Fruit fly (Drosophila melanogaster) whole organism, embryonic: ENCODE data around the gene Rab6.

Source experiments
- Abd-B ChIP-seq: fragments of 200-800 bp; sonication (Bioruptor generic); optimal IDR thresholded peaks from 2 replicates; lab custom pipeline; 2018; ENCODE audit warnings: missing biosample characterization, mild to moderate bottlenecking, missing genetic modification characterization, moderate library complexity
- Atf3 ChIP-seq: fragments of 200-800 bp; sonication (Bioruptor generic); optimal IDR thresholded peaks from 3 replicates; lab custom pipeline; 2016; ENCODE audit warnings: missing biosample characterization, missing genetic modification characterization
- BEAF-32 ChIP-seq: fragments of 200-800 bp; sonication (Bioruptor generic); optimal IDR thresholded peaks from 3 replicates; lab custom pipeline; 2017; ENCODE audit warnings: missing biosample characterization, missing genetic modification characterization, mild to moderate bottlenecking, moderate library complexity, missing genetic modification reagents
- CG10147 ChIP-seq: fragments of 200-800 bp; sonication (Bioruptor generic); optimal IDR thresholded peaks from 2 replicates; lab custom pipeline; 2019; ENCODE audit warnings: missing biosample characterization, mild to moderate bottlenecking, missing genetic modification characterization, moderate library complexity
- CG10209 ChIP-seq: fragments of 200-800 bp; sonication (Bioruptor generic); optimal IDR thresholded peaks from 3 replicates; lab custom pipeline; 2017; ENCODE audit warnings: missing biosample characterization, mild to moderate bottlenecking, missing genetic modification characterization, missing genetic modification reagents
- CG12071 ChIP-seq: fragments of 200-800 bp; sonication (Bioruptor generic); optimal IDR thresholded peaks from 3 replicates; lab custom pipeline; 2018; ENCODE audit warnings: missing biosample characterization, mild to moderate bottlenecking, missing genetic modification characterization
- CG1233 ChIP-seq: fragments of 200-800 bp; sonication (Bioruptor generic); optimal IDR thresholded peaks from 4 replicates; lab custom pipeline; 2018; ENCODE audit warnings: missing biosample characterization, mild to moderate bottlenecking, missing genetic modification characterization
- CG13775 ChIP-seq: fragments of 200-800 bp; sonication (Bioruptor generic); optimal IDR thresholded peaks from 3 replicates; lab custom pipeline; 2017; ENCODE audit warnings: missing biosample characterization, mild to moderate bottlenecking, missing genetic modification characterization
- CG14965 ChIP-seq: fragments of 200-800 bp; sonication (Bioruptor generic); optimal IDR thresholded peaks from 2 replicates; lab custom pipeline; 2016; ENCODE audit warnings: missing biosample characterization, missing genetic modification characterization, borderline replicate concordance
- CG1529 ChIP-seq: fragments of 200-800 bp; sonication (Bioruptor generic); optimal IDR thresholded peaks from 3 replicates; lab custom pipeline; 2018; ENCODE audit warnings: missing biosample characterization, missing genetic modification characterization
- CG16779 ChIP-seq: fragments of 200-800 bp; sonication (Bioruptor generic); IDR thresholded peaks from 2 replicates; pipeline ENCODE4 v1.3.6; 2022; ENCODE audit warnings: missing biosample characterization, missing genetic modification characterization
- CG17359 ChIP-seq: fragments of 200-800 bp; sonication (Bioruptor generic); optimal IDR thresholded peaks from 3 replicates; lab custom pipeline; 2018; ENCODE audit warnings: missing biosample characterization, mild to moderate bottlenecking, missing genetic modification characterization, moderate library complexity
- CG18764 ChIP-seq: fragments of 200-800 bp; sonication (Bioruptor generic); optimal IDR thresholded peaks from 3 replicates; lab custom pipeline; 2016; ENCODE audit warnings: missing biosample characterization, missing genetic modification characterization
- CG2120 ChIP-seq: fragments of 200-800 bp; sonication (Bioruptor generic); optimal IDR thresholded peaks from 3 replicates; lab custom pipeline; 2016; ENCODE audit warnings: missing biosample characterization, missing genetic modification characterization
- CG30020 ChIP-seq: fragments of 200-800 bp; optimal IDR thresholded peaks from 2 replicates; lab custom pipeline; 2019; ENCODE audit warnings: missing biosample characterization, mild to moderate bottlenecking, missing genetic modification characterization, moderate library complexity
- CG3163 ChIP-seq: fragments of 200-800 bp; sonication (Bioruptor generic); optimal IDR thresholded peaks from 3 replicates; lab custom pipeline; 2016; ENCODE audit warnings: missing biosample characterization, missing genetic modification characterization
- CG5953 ChIP-seq: fragments of 200-800 bp; sonication (Bioruptor generic); IDR thresholded peaks from 2 replicates; pipeline ENCODE4 v1.3.6; 2022; ENCODE audit warnings: missing biosample characterization, missing genetic modification characterization
- CG6272 ChIP-seq: fragments of 200-800 bp; sonication (Bioruptor generic); IDR thresholded peaks from 2 replicates; pipeline ENCODE4 v1.3.6; 2022; ENCODE audit warnings: missing biosample characterization, missing genetic modification characterization
- CG6689 ChIP-seq: fragments of 200-800 bp; sonication (Bioruptor generic); IDR thresholded peaks from 2 replicates; pipeline ENCODE4 v1.3.6; 2022; ENCODE audit warnings: missing biosample characterization, missing genetic modification characterization
- CG8388 ChIP-seq: fragments of 200-800 bp; sonication (Bioruptor generic); optimal IDR thresholded peaks from 2 replicates; lab custom pipeline; 2019; ENCODE audit warnings: missing biosample characterization, mild to moderate bottlenecking, missing genetic modification characterization, moderate library complexity
- CG8478 ChIP-seq: fragments of >200 bp; optimal IDR thresholded peaks from 2 replicates; lab custom pipeline; 2018
- Camta ChIP-seq: fragments of 200-800 bp; sonication (Bioruptor generic); optimal IDR thresholded peaks from 2 replicates; lab custom pipeline; 2016; ENCODE audit warnings: missing biosample characterization, missing genetic modification characterization
- Dbx ChIP-seq: fragments of 200-800 bp; sonication (Bioruptor generic); IDR thresholded peaks from 3 replicates; pipeline ENCODE4 v1.3.6; 2022; ENCODE audit warnings: missing biosample characterization, missing genetic modification characterization
- Fer3 ChIP-seq: fragments of 200-800 bp; sonication (Bioruptor generic); optimal IDR thresholded peaks from 2 replicates; lab custom pipeline; 2018; ENCODE audit warnings: missing biosample characterization, mild to moderate bottlenecking, missing genetic modification characterization, moderate library complexity
- H2.0 ChIP-seq: fragments of 200-800 bp; sonication (Bioruptor generic); IDR thresholded peaks from 2 replicates; pipeline ENCODE4 v1.3.6; 2022; ENCODE audit warnings: missing biosample characterization, missing genetic modification characterization
- HHEX ChIP-seq: fragments of 200-800 bp; sonication (Bioruptor generic); optimal IDR thresholded peaks from 3 replicates; lab custom pipeline; 2017; ENCODE audit warnings: missing biosample characterization, mild to moderate bottlenecking, missing genetic modification characterization, missing genetic modification reagents
- HLH54F ChIP-seq: fragments of 200-800 bp; sonication (Bioruptor generic); optimal IDR thresholded peaks from 3 replicates; lab custom pipeline; 2016; ENCODE audit warnings: missing biosample characterization, missing genetic modification characterization
- Hr78 ChIP-seq, 2 experiments: fragments of 200-800 bp in 1 of 2; fragments of >200 bp in 1 of 2; sonication (Bioruptor generic) in 1 of 2; optimal IDR thresholded peaks; 2 replicates each; lab custom pipeline; 2017 to 2019; ENCODE audit warnings: missing biosample characterization in 2 of 2, missing genetic modification characterization in 2 of 2, mild to moderate bottlenecking in 1 of 2, moderate library complexity in 1 of 2
- Hsf ChIP-seq: fragments of 200-800 bp; sonication (Bioruptor generic); optimal IDR thresholded peaks from 3 replicates; lab custom pipeline; 2016; ENCODE audit warnings: missing biosample characterization, missing genetic modification characterization
- Lhr ChIP-seq: fragments of 200-800 bp; sonication (Bioruptor generic); optimal IDR thresholded peaks from 3 replicates; lab custom pipeline; 2017; ENCODE audit warnings: mild to moderate bottlenecking, missing biosample characterization, missing genetic modification reagents, missing genetic modification characterization
- Mad ChIP-seq: fragments of 200-800 bp; sonication (Bioruptor generic); optimal IDR thresholded peaks from 2 replicates; lab custom pipeline; 2016; ENCODE audit warnings: missing biosample characterization, missing genetic modification characterization
- Meics ChIP-seq: fragments of 200-800 bp; sonication (Bioruptor generic); optimal IDR thresholded peaks from 2 replicates; lab custom pipeline; 2017; ENCODE audit warnings: missing biosample characterization, mild to moderate bottlenecking, missing genetic modification characterization
- Myb ChIP-seq: fragments of 200-800 bp; sonication (Bioruptor generic); optimal IDR thresholded peaks from 2 replicates; lab custom pipeline; 2016; ENCODE audit warnings: missing biosample characterization, missing genetic modification characterization
- Nf-YB ChIP-seq: fragments of 200-800 bp; sonication (Bioruptor generic); optimal IDR thresholded peaks from 3 replicates; lab custom pipeline; 2019; ENCODE audit warnings: missing biosample characterization, mild to moderate bottlenecking, missing genetic modification characterization, moderate library complexity
- Optix ChIP-seq: fragments of 200-800 bp; sonication (Bioruptor generic); IDR thresholded peaks from 3 replicates; pipeline ENCODE4 v1.3.6; 2022; ENCODE audit warnings: missing biosample characterization, missing genetic modification characterization
- Poxn ChIP-seq: fragments of 200-800 bp; sonication (Bioruptor generic); IDR thresholded peaks from 2 replicates; pipeline ENCODE4 v1.3.6; 2022; ENCODE audit warnings: missing biosample characterization, missing genetic modification characterization
- Xbp1 ChIP-seq: fragments of 200-800 bp; sonication (Bioruptor generic); optimal IDR thresholded peaks from 3 replicates; lab custom pipeline; 2016; ENCODE audit warnings: missing biosample characterization, mild to moderate bottlenecking, missing genetic modification characterization
- amos ChIP-seq: fragments of 200-800 bp; sonication (Bioruptor generic); IDR thresholded peaks from 2 replicates; pipeline ENCODE4 v1.3.6; 2022; ENCODE audit warnings: missing biosample characterization, missing genetic modification characterization; ENCODE audit not compliant: partially characterized antibody
- chn ChIP-seq: fragments of 200-800 bp; sonication (Bioruptor generic); optimal IDR thresholded peaks from 2 replicates; lab custom pipeline; 2016; ENCODE audit warnings: missing biosample characterization, missing genetic modification characterization
- crc ChIP-seq: fragments of 200-800 bp; sonication (Bioruptor generic); optimal IDR thresholded peaks from 2 replicates; lab custom pipeline; 2016; ENCODE audit warnings: missing biosample characterization, missing genetic modification characterization
- fd102C ChIP-seq: fragments of 200-800 bp; sonication (Bioruptor generic); optimal IDR thresholded peaks from 2 replicates; lab custom pipeline; 2018; ENCODE audit warnings: missing biosample characterization, mild to moderate bottlenecking, missing genetic modification characterization, moderate library complexity
- gcm2 ChIP-seq: fragments of 200-800 bp; sonication (Bioruptor generic); optimal IDR thresholded peaks from 2 replicates; lab custom pipeline; 2016; ENCODE audit warnings: missing biosample characterization, missing genetic modification characterization
- ham ChIP-seq: fragments of 200-800 bp; sonication (Bioruptor generic); IDR thresholded peaks from 2 replicates; pipeline ENCODE4 v1.3.6; 2022; ENCODE audit warnings: missing biosample characterization, missing genetic modification characterization
- insv ChIP-seq, 2 experiments: fragments of 200-800 bp; sonication (Bioruptor generic); optimal IDR thresholded peaks; 3 replicates each; lab custom pipeline; 2016 to 2018; ENCODE audit warnings: missing biosample characterization in 2 of 2, missing genetic modification characterization in 2 of 2
- maf-S ChIP-seq: fragments of 200-800 bp; sonication (Bioruptor generic); optimal IDR thresholded peaks from 2 replicates; lab custom pipeline; 2016; ENCODE audit warnings: missing biosample characterization, missing genetic modification characterization
- odd ChIP-seq: fragments of 200-800 bp; sonication (Bioruptor generic); optimal IDR thresholded peaks from 2 replicates; lab custom pipeline; 2017; ENCODE audit warnings: missing biosample characterization, mild to moderate bottlenecking, missing genetic modification characterization
- peb ChIP-seq: fragments of 200-800 bp; sonication (Bioruptor generic); IDR thresholded peaks from 2 replicates; pipeline ENCODE4 v1.3.6; 2022; ENCODE audit warnings: missing biosample characterization, missing genetic modification characterization
- pfk ChIP-seq: fragments of 200-800 bp; sonication (Bioruptor generic); optimal IDR thresholded peaks from 2 replicates; lab custom pipeline; 2018; ENCODE audit warnings: missing biosample characterization, mild to moderate bottlenecking, missing genetic modification characterization, moderate library complexity
- pros ChIP-seq: fragments of 200-800 bp; sonication (Bioruptor generic); optimal IDR thresholded peaks from 3 replicates; lab custom pipeline; 2019; ENCODE audit warnings: missing biosample characterization, mild to moderate bottlenecking, missing genetic modification characterization, moderate library complexity
- schlank ChIP-seq: fragments of 200-800 bp; sonication (Bioruptor generic); optimal IDR thresholded peaks from 2 replicates; lab custom pipeline; 2018; ENCODE audit warnings: missing biosample characterization, mild to moderate bottlenecking, missing genetic modification characterization
- trem ChIP-seq: fragments of 200-800 bp; optimal IDR thresholded peaks from 3 replicates; lab custom pipeline; 2019; ENCODE audit warnings: missing biosample characterization, mild to moderate bottlenecking, missing genetic modification characterization, moderate library complexity
- z ChIP-seq: fragments of 200-800 bp; sonication (Bioruptor generic); IDR thresholded peaks from 3 replicates; pipeline ENCODE4 v1.3.6; 2022; ENCODE audit warnings: missing biosample characterization, missing genetic modification characterization

Rab6 gene

dm6 chr2L:12096396-12096813, 12.5 kb downstream of the Rab6 start, which contains the start of the genes CG6712 and Mt2 (continued):
- TF ChIP-seq amos (GFP tag; lab: Robert Waterston, UW) (no peak), CG10209 (GFP tag; lab: Kevin White, UChicago) (no peak), CG8388 (no peak), CG12071 (GFP tag; lab: Kevin White, UChicago) (no peak), Fer3 (tag; lab: Kevin White, UChicago) (no peak), chn (GFP tag; lab: Kevin White, UChicago) (no peak), crc (GFP tag; lab: Kevin White, UChicago) (no peak), HHEX (GFP tag; lab: Kevin White, UChicago) (no peak), trem (tag; lab: Kevin White, UChicago) (peak; percentile 0), z (GFP tag; lab: Robert Waterston, UW) (no peak), CG2120 (GFP tag; lab: Kevin White, UChicago) (peak; percentile 28), CG6272 (GFP tag; lab: Robert Waterston, UW) (no peak), Dbx (no peak), Atf3 (GFP tag; lab: Kevin White, UChicago) (no peak), pfk (GFP tag; lab: Kevin White, UChicago) (no peak), CG14965 (GFP tag; lab: Kevin White, UChicago) (no peak), CG6689 (GFP tag; lab: Robert Waterston, UW) (no peak), maf-S (GFP tag; lab: Kevin White, UChicago) (no peak), ham (GFP tag; lab: Robert Waterston, UW) (no peak), schlank (no peak), CG1529 (GFP tag; lab: Kevin White, UChicago) (no peak), CG5953 (GFP tag; lab: Robert Waterston, UW) (no peak), pros (GFP tag; lab: Kevin White, UChicago) (no peak), H2.0 (GFP tag; lab: Robert Waterston, UW) (no peak), CG16779 (GFP tag; lab: Robert Waterston, UW) (no peak), Camta (GFP tag; lab: Kevin White, UChicago) (no peak), Meics (GFP tag; lab: Kevin White, UChicago) (no peak), Lhr (GFP tag; lab: Kevin White, UChicago) (no peak), Optix (GFP tag; lab: Robert Waterston, UW) (no peak), CG30020 (no peak), Nf-YB (GFP tag; lab: Kevin White, UChicago) (no peak), CG18764 (GFP tag; lab: Kevin White, UChicago) (no peak), Myb (GFP tag; lab: Kevin White, UChicago) (peak; percentile 4), gcm2 (no peak), CG8478 (no peak), BEAF-32 (peak; percentile 24), Xbp1 (peak; percentile 18), HLH54F (GFP tag; lab: Kevin White, UChicago) (no peak), Hr78 (GFP tag; optimal IDR thresholded peaks at IDR 0.05; lab: Kevin White, UChicago) (no peak), insv (GFP tag; optimal IDR thresholded peaks at IDR 0.05; lab: Kevin White, UChicago) (no peak), CG13775 (GFP tag; lab: Kevin White, UChicago) (no peak), fd102C (no peak), CG1233 (GFP tag; lab: Kevin White, UChicago) (no peak), CG3163 (GFP tag; lab: Kevin White, UChicago) (no peak), Abd-B (GFP tag; lab: Kevin White, UChicago) (no peak), peb (no peak), Hsf (GFP tag; lab: Kevin White, UChicago) (no peak), odd (GFP tag; lab: Kevin White, UChicago) (no peak), Poxn (GFP tag; lab: Robert Waterston, UW) (no peak), Mad (no peak), CG10147 (GFP tag; lab: Kevin White, UChicago) (no peak), CG17359 (tag; lab: Kevin White, UChicago) (no peak)
